Worm (Caenorhabditis elegans) whole organism, young adult: ENCODE results near the gene F11D11.3.

Source experiments
- F37B4.10 ChIP-seq: fragments of 200-800 bp; sonication (Bioruptor generic); IDR thresholded peaks from 2 replicates; pipeline ENCODE4 v1.3.6; 2022; ENCODE audit warnings: missing genetic modification characterization, missing compliant biosample characterization
- attf-3 ChIP-seq: fragments of 200-800 bp; sonication (Bioruptor generic); conservative IDR thresholded peaks from 2 replicates; pipeline ENCODE4 v1.3.6; 2022; ENCODE audit warnings: missing genetic modification reagents, missing genetic modification characterization, missing compliant biosample characterization
- bed-2 ChIP-seq: fragments of 200-800 bp; sonication (Bioruptor generic); IDR thresholded peaks from 2 replicates; pipeline ENCODE4 v1.3.6; 2022; ENCODE audit warnings: missing genetic modification reagents, missing genetic modification characterization, missing compliant biosample characterization
- nfya-1 ChIP-seq: sonication (generic microtip); optimal IDR thresholded peaks from 2 replicates; lab custom pipeline; 2017; ENCODE audit warnings: antibody characterized with exemption, missing compliant biosample characterization, missing genetic modification characterization, borderline replicate concordance; ENCODE audit not compliant: insufficient read depth
- nhr-179 ChIP-seq: sonication (generic microtip); optimal IDR thresholded peaks from 2 replicates; lab custom pipeline; 2016; ENCODE audit warnings: mild to moderate bottlenecking, missing genetic modification characterization, missing compliant biosample characterization
- sea-2 ChIP-seq: fragments of 200-800 bp; sonication (Bioruptor generic); IDR thresholded peaks from 2 replicates; pipeline ENCODE4 v1.3.6; 2022; ENCODE audit warnings: missing genetic modification characterization, missing compliant biosample characterization
- ztf-26 ChIP-seq: sonication (generic microtip); optimal IDR thresholded peaks from 2 replicates; lab custom pipeline; 2017; ENCODE audit warnings: missing genetic modification characterization, missing compliant biosample characterization

- TF ChIP-seq sea-2 (GFP tag; lab: Robert Waterston, UW) (no peak), attf-3 (no peak), nhr-179 (no peak), ztf-26 (no peak), F37B4.10 (GFP tag; lab: Robert Waterston, UW) (no peak), nfya-1 (tag; lab: Kevin White, UChicago) (no peak), bed-2 (no peak)
These were observed 40.7 kb upstream of the F11D11.3 start, which contains the start of gene nhr-170 for ce11 chrV:18800811-18801210.
